Worm (Caenorhabditis elegans) whole organism, late embryonic: Measurements from ENCODE around the gene Y54F10BM.21.

Source experiments
- ceh-48 ChIP-seq: sonication (generic microtip); optimal IDR thresholded peaks from 2 replicates; lab custom pipeline; 2016; ENCODE audit warnings: missing genetic modification characterization, inconsistent platforms, missing compliant biosample characterization
- elt-2 ChIP-seq: sonication (generic microtip); optimal IDR thresholded peaks from 2 replicates; lab custom pipeline; 2016; ENCODE audit warnings: missing genetic modification reagents, missing genetic modification characterization, missing compliant biosample characterization
- nfya-1 ChIP-seq: sonication (generic microtip); optimal IDR thresholded peaks from 2 replicates; lab custom pipeline; 2017; ENCODE audit warnings: missing genetic modification characterization, mild to moderate bottlenecking, missing compliant biosample characterization, antibody characterized with exemption, moderate library complexity
- tbx-7 ChIP-seq: sonication (generic microtip); optimal IDR thresholded peaks from 2 replicates; lab custom pipeline; 2016; ENCODE audit warnings: missing genotype, missing genetic modification characterization, missing compliant biosample characterization
- unc-3 ChIP-seq, 2 experiments: fragments of 200-800 bp in 1 of 2; sonication (Bioruptor generic) in 1 of 2; sonication (generic microtip) in 1 of 2; conservative IDR thresholded peaks in 1 of 2; optimal IDR thresholded peaks in 1 of 2; 2 replicates each; pipeline versions ENCODE4 v1.3.6 to Lab custom; 2016 to 2022; ENCODE audit warnings: missing compliant biosample characterization in 2 of 2, missing genetic modification characterization in 2 of 2, missing genetic modification reagents in 1 of 2

The Y54F10BM.21 gene

DNA sequence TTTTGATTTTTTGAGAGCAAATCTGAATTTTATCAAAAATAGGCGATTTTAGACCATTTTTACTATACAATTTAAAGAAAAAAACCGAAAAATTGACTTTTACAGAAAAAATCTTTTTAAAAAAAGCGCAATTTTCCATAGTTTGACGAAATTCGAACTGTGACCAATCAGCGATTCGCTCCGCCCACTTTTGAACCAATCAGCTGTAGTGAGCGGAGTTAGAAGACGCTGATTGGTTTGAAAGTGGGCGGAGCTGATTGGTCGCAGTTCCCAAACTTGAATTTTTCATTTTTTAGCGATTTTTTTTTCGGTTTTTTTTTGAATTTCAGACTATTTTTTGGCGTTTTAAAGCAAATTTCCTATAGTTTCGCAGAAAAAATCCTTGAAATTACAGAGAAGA, 47.8 kb downstream of the Y54F10BM.21 start:
- no peak for TF ChIP-seq unc-3 (GFP tag; conservative IDR thresholded peaks at IDR 0.05; lab: Robert Waterston, UW)
- no peak for TF ChIP-seq unc-3 (tag; optimal IDR thresholded peaks at IDR 0.05; lab: Kevin White, UChicago)
- TF ChIP-seq nfya-1 (tag; lab: Kevin White, UChicago) = peak; percentile 89
- TF ChIP-seq elt-2 (tag; lab: Kevin White, UChicago) = no peak
- TF ChIP-seq, all 69 proteins: peak for 1

DNA sequence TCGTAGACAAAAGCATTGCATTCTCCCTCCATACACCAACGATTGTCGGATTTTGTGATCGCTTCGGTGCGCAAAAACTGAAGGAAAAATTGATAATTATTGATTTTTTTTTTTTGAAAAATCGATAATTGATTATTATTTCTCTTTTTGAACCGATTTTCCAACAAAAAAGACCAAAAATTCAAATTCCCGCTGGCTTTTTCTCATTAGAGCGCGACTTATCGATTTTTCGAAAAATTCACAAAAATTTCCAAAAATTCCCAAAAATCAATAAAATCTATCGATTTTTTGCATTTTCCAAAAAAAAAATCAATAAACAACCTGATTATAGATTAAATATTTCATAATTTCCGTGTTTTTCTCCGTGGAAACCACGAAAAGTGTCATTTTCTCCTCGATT, 51.7 kb downstream of the Y54F10BM.21 start:
- no peak for TF ChIP-seq tbx-7 (tag; lab: Kevin White, UChicago)
- peak; percentile 60 for TF ChIP-seq ceh-48 (tag; lab: Kevin White, UChicago)
- TF ChIP-seq, all 69 proteins: peak for 1
